Fruit fly (Drosophila melanogaster): ENCODE measurements around the gene CG15385.

The CG15385 gene

dm6 chr2L:2212478-2212877 is at the start of gene CG15385:
TSS of gene CG15385 (minus strand) at chr2L:2212571.
- TF ChIP-seq CTCF (optimal IDR thresholded peaks at IDR 0.05) (no peak), CG8478 (optimal IDR thresholded peaks at IDR 0.05) (no peak)

dm6 chr2L:2254950-2255349 is 42.6 kb upstream of the CG15385 start, which contains the start of gene Send1:
TSS of gene Send1 (minus strand) at chr2L:2255050.
- TF ChIP-seq CTCF (optimal IDR thresholded peaks at IDR 0.05) (no peak), CG8478 (optimal IDR thresholded peaks at IDR 0.05) (no peak)

dm6 chr2L:2252745-2253144 is 40.4 kb upstream of the CG15385 start, which contains the start of gene CG17234:
TSS of gene CG17234 (plus strand) at chr2L:2253045.
- no peak for TF ChIP-seq CTCF (optimal IDR thresholded peaks at IDR 0.05)
- no peak for TF ChIP-seq CG8478 (optimal IDR thresholded peaks at IDR 0.05)

- TF ChIP-seq CTCF (optimal IDR thresholded peaks at IDR 0.05) (no peak), CG8478 (optimal IDR thresholded peaks at IDR 0.05) (no peak)
These were observed 39.9 kb upstream of the CG15385 start, which contains the start of gene CG17239 for dm6 chr2L:2252241-2252640. TSS of gene CG17239 (minus strand) at chr2L:2252341.

dm6 chr2L:2251175-2251574 is 38.8 kb upstream of the CG15385 start, which contains the start of gene Ser12:
TSS of gene Ser12 (minus strand) at chr2L:2251275.
- TF ChIP-seq CTCF (optimal IDR thresholded peaks at IDR 0.05) (no peak), CG8478 (optimal IDR thresholded peaks at IDR 0.05) (no peak)

dm6 chr2L:2249578-2249977 is 37.2 kb upstream of the CG15385 start:
- no peak for TF ChIP-seq CTCF (optimal IDR thresholded peaks at IDR 0.05)
- no peak for TF ChIP-seq CG8478 (optimal IDR thresholded peaks at IDR 0.05)

- TF ChIP-seq CTCF (optimal IDR thresholded peaks at IDR 0.05) = no peak
- no peak for TF ChIP-seq CG8478 (optimal IDR thresholded peaks at IDR 0.05)
These were observed 30.4 kb upstream of the CG15385 start for dm6 chr2L:2242783-2243182.

dm6 chr2L:2242139-2242538 is 29.8 kb upstream of the CG15385 start, which contains the start of gene CG4267:
TSS of gene CG4267 (plus strand) at chr2L:2242378.
- TF ChIP-seq CG8478 (optimal IDR thresholded peaks at IDR 0.05) = no peak
- TF ChIP-seq CTCF (optimal IDR thresholded peaks at IDR 0.05) = no peak

- TF ChIP-seq CTCF (optimal IDR thresholded peaks at IDR 0.05) (no peak), CG8478 (optimal IDR thresholded peaks at IDR 0.05) (no peak)
These were observed 28.1 kb upstream of the CG15385 start, which contains the start of gene Tengl1 for dm6 chr2L:2240493-2240892. TSS of gene Tengl1 (minus strand) at chr2L:2240593.

- TF ChIP-seq CTCF (optimal IDR thresholded peaks at IDR 0.05) (no peak), CG8478 (optimal IDR thresholded peaks at IDR 0.05) (no peak)
These were observed 26.9 kb upstream of the CG15385 start, which contains the start of gene Tengl2 for dm6 chr2L:2239284-2239683. TSS of gene Tengl2 (minus strand) at chr2L:2239384.

- TF ChIP-seq CTCF (optimal IDR thresholded peaks at IDR 0.05) (no peak), CG8478 (optimal IDR thresholded peaks at IDR 0.05) (no peak)
These were observed 25.8 kb upstream of the CG15385 start, which contains the start of gene Tengl3 for dm6 chr2L:2238151-2238550. TSS of gene Tengl3 (minus strand) at chr2L:2238251.

dm6 chr2L:2236722-2237121 is 24.4 kb upstream of the CG15385 start, which contains the start of gene Sec24CD:
TSS of gene Sec24CD (minus strand) at chr2L:2236844.
- TF ChIP-seq CG8478 (optimal IDR thresholded peaks at IDR 0.05) = no peak
- no peak for TF ChIP-seq CTCF (optimal IDR thresholded peaks at IDR 0.05)

- TF ChIP-seq CG8478 (optimal IDR thresholded peaks at IDR 0.05) (no peak), CTCF (optimal IDR thresholded peaks at IDR 0.05) (no peak)
These were observed 15.9 kb upstream of the CG15385 start for dm6 chr2L:2228179-2228849.

- TF ChIP-seq CTCF (optimal IDR thresholded peaks at IDR 0.05) (no peak), CG8478 (optimal IDR thresholded peaks at IDR 0.05) (no peak)
These were observed 14.9 kb upstream of the CG15385 start for dm6 chr2L:2227316-2227715.

dm6 chr2L:2226259-2227121 is 14.1 kb upstream of the CG15385 start, which contains the start of the genes CG15387 and sau:
TSS of gene CG15387 (minus strand) at chr2L:2226294.
TSS of gene sau (plus strand) at chr2L:2226342.
- TF ChIP-seq CTCF (optimal IDR thresholded peaks at IDR 0.05) (no peak), CG8478 (optimal IDR thresholded peaks at IDR 0.05) (no peak)

Data from S2 (cell line).